Worm (Caenorhabditis elegans): ENCODE measurements around the gene anmt-1.

DNA sequence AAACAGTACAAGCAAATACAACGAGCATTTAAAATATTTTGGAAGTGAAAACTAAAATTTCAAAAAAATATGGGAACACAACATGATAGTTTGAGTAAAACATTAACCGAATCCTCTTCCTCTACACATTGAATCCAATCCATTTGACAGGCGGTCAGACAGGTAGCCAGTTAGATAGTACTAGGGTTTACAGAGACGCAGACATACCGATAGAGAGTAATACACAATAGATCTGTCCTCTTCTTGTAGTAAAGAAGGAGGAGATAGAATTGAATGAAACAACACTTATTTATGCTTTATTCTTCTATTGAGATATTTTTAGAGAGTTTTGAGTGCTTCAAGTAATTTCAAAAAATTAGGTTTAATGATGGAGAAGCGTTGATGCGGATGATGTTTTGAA lies 15.9 kb upstream of the anmt-1 start:
- TF ChIP-seq nhr-76 (tag; optimal IDR thresholded peaks at IDR 0.05), result no peak
- no peak for TF ChIP-seq cnd-1 (tag; optimal IDR thresholded peaks at IDR 0.05)
- TF ChIP-seq unc-39 (tag; optimal IDR thresholded peaks at IDR 0.05), result no peak
- no peak for TF ChIP-seq blmp-1 (tag; optimal IDR thresholded peaks at IDR 0.05)
- no peak for TF ChIP-seq ces-1 (GFP tag; optimal IDR thresholded peaks at IDR 0.05)
- no peak for TF ChIP-seq nhr-12 (tag; optimal IDR thresholded peaks at IDR 0.05)
- no peak for TF ChIP-seq nhr-28 (tag; optimal IDR thresholded peaks at IDR 0.05)
- no peak for TF ChIP-seq mep-1 (tag; optimal IDR thresholded peaks at IDR 0.05)
- no peak for TF ChIP-seq elt-3 (tag; optimal IDR thresholded peaks at IDR 0.05)

Data from whole organism, mixed stage, embryonic.